Fruit fly (Drosophila melanogaster) whole organism, adult: ENCODE data around the gene CG6023.

ENCODE experiments used
- CG11617 ChIP-seq: fragments of 200-800 bp; sonication (Bioruptor generic); optimal IDR thresholded peaks from 2 replicates; lab custom pipeline; 2017; ENCODE audit warnings: mild to moderate bottlenecking, missing biosample characterization, missing genetic modification reagents, missing genetic modification characterization
- CG12768 ChIP-seq: fragments of 200-800 bp; sonication (Bioruptor generic); optimal IDR thresholded peaks from 2 replicates; lab custom pipeline; 2017; ENCODE audit warnings: missing biosample characterization, missing genetic modification characterization, mild to moderate bottlenecking, moderate library complexity, missing genetic modification reagents
- CG1620 ChIP-seq: fragments of 200-800 bp; sonication (Bioruptor generic); optimal IDR thresholded peaks from 2 replicates; lab custom pipeline; 2016; ENCODE audit warnings: missing biosample characterization, missing genetic modification characterization
- CG33017 ChIP-seq: fragments of 200-800 bp; sonication (Bioruptor generic); optimal IDR thresholded peaks from 2 replicates; lab custom pipeline; 2018; ENCODE audit warnings: missing biosample characterization, mild to moderate bottlenecking, missing genetic modification characterization, moderate library complexity
- CG5204 ChIP-seq: fragments of 200-800 bp; sonication (Bioruptor generic); optimal IDR thresholded peaks from 2 replicates; lab custom pipeline; 2016; ENCODE audit warnings: missing biosample characterization, missing genetic modification characterization
- CG7101 ChIP-seq: fragments of 200-800 bp; sonication (Bioruptor generic); optimal IDR thresholded peaks from 2 replicates; lab custom pipeline; 2018; ENCODE audit warnings: missing biosample characterization, mild to moderate bottlenecking, missing genetic modification characterization, moderate library complexity
- Crg-1 ChIP-seq: fragments of 200-800 bp; sonication (Bioruptor generic); optimal IDR thresholded peaks from 2 replicates; lab custom pipeline; 2016; ENCODE audit warnings: missing biosample characterization, missing genetic modification characterization
- Hr96 ChIP-seq: fragments of 200-800 bp; sonication (Bioruptor generic); optimal IDR thresholded peaks from 2 replicates; lab custom pipeline; 2016; ENCODE audit warnings: missing biosample characterization, missing genetic modification characterization
- Mnt ChIP-seq: fragments of 200-800 bp; sonication (Bioruptor generic); optimal IDR thresholded peaks from 2 replicates; lab custom pipeline; 2016; ENCODE audit warnings: missing biosample characterization, mild to moderate bottlenecking, missing genetic modification characterization
- cic ChIP-seq: fragments of 200-800 bp; sonication (Bioruptor generic); optimal IDR thresholded peaks from 2 replicates; lab custom pipeline; 2017; ENCODE audit warnings: missing biosample characterization, mild to moderate bottlenecking, missing genetic modification characterization, moderate library complexity
- cnc ChIP-seq, 2 experiments: fragments of >200 bp; optimal IDR thresholded peaks; 2 replicates each; lab custom pipeline; 2017
- kay ChIP-seq: fragments of 200-800 bp; sonication (Bioruptor generic); peaks from one replicate; lab custom pipeline; 2016; ENCODE audit warnings: missing biosample characterization, missing genetic modification characterization, borderline replicate concordance
- pad ChIP-seq: fragments of 200-800 bp; sonication (Bioruptor generic); optimal IDR thresholded peaks from 3 replicates; lab custom pipeline; 2017; ENCODE audit warnings: missing biosample characterization, missing genetic modification characterization, mild to moderate bottlenecking, moderate library complexity, missing genetic modification reagents
- tj ChIP-seq: fragments of 200-800 bp; sonication (Bioruptor generic); optimal IDR thresholded peaks from 3 replicates; lab custom pipeline; 2017; ENCODE audit warnings: missing biosample characterization, mild to moderate bottlenecking, missing genetic modification characterization, moderate library complexity

DNA sequence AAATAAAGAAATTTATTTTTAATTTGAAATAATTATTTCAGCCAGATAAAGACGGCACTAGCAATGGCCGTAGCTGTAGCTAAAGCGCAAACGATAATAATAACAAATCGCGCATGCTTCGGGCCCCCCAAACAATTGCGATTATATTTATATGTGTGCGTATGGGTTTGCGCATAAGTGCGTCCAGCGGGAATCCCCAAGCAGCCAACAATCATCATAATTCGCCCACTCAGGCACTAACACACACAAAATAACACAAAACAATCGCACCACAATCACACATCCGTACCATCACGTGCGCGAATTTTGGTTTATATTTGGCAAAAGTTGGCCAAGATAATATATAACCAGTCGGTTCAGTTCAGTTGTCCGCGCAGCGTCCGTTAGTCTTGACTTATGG, 42.3 kb downstream of the CG6023 start:
- no peak for TF ChIP-seq CG11617
- no peak for TF ChIP-seq CG7101
- no peak for TF ChIP-seq CG1620 (GFP tag; lab: Kevin White, UChicago)
- no peak for TF ChIP-seq CG5204
- TF ChIP-seq Mnt (GFP tag; lab: Kevin White, UChicago): no peak
- no peak for TF ChIP-seq CG33017 (tag; lab: Kevin White, UChicago)
- no peak for TF ChIP-seq cnc (optimal IDR thresholded peaks at IDR 0.05; lab: Kevin White, UChicago)
- TF ChIP-seq CG12768 (GFP tag; lab: Kevin White, UChicago): no peak
- no peak for TF ChIP-seq cic (GFP tag; lab: Kevin White, UChicago)
- no peak for TF ChIP-seq pad (GFP tag; lab: Kevin White, UChicago)
- TF ChIP-seq Crg-1 (GFP tag; lab: Kevin White, UChicago): no peak
- no peak for TF ChIP-seq kay (GFP tag; lab: Kevin White, UChicago)
- TF ChIP-seq tj (GFP tag; lab: Kevin White, UChicago): no peak
- TF ChIP-seq Hr96 (GFP tag; lab: Kevin White, UChicago): no peak
